Worm (Caenorhabditis elegans): Measurements from ENCODE around the gene sre-20.

ce11 chrV:12773852-12774251, 10.9 kb downstream of the sre-20 start:
- TF ChIP-seq ets-7 (tag; optimal IDR thresholded peaks at IDR 0.05) (no peak), ama-1 (optimal IDR thresholded peaks at IDR 0.05) (no peak), ceh-13 (GFP tag; optimal IDR thresholded peaks at IDR 0.05) (no peak), F13C5.2 (tag; optimal IDR thresholded peaks at IDR 0.05) (no peak)
